Worm (Caenorhabditis elegans): ENCODE measurements around the gene clec-139.

- TF ChIP-seq fkh-10 (GFP tag; optimal IDR thresholded peaks at IDR 0.05) (no peak), tbx-2 (tag; optimal IDR thresholded peaks at IDR 0.05) (no peak), sup-37 (GFP tag; optimal IDR thresholded peaks at IDR 0.05) (no peak), rnt-1 (tag; optimal IDR thresholded peaks at IDR 0.05) (no peak)
Observed at ce11 chrII:4602533-4602932, 19.0 kb downstream of the clec-139 start, which contains the start of gene coa-3.

Data from whole organism, L1 larva.